Worm (Caenorhabditis elegans): ENCODE data around the gene D2096.7.
"Not testable (repeated sequence)": the region's sequence is repeated elsewhere in the genome, so short reads cannot be mapped to it uniquely, and the experiment has no call there.

D2096.7 gene

ce11 chrIV:8375381-8375780, 2.0 kb downstream of the D2096.7 start:
- TF ChIP-seq him-1 (tag; optimal IDR thresholded peaks at IDR 0.05) (peak; percentile 48), W03F9.2 (tag; optimal IDR thresholded peaks at IDR 0.05) (peak; percentile 70), dao-5 (tag; optimal IDR thresholded peaks at IDR 0.05) (no peak)

ce11 chrIV:8369135-8369534, 8.3 kb downstream of the D2096.7 start, which contains the start of gene D2096.6:
D2096.6 (minus strand) TSS chrIV:8369235.
- no peak for TF ChIP-seq dao-5 (tag; optimal IDR thresholded peaks at IDR 0.05)
- no peak for TF ChIP-seq him-1 (tag; optimal IDR thresholded peaks at IDR 0.05)
- no peak for TF ChIP-seq W03F9.2 (tag; optimal IDR thresholded peaks at IDR 0.05)

ce11 chrIV:8367887-8368286, 9.5 kb downstream of the D2096.7 start:
- TF ChIP-seq W03F9.2 (tag; optimal IDR thresholded peaks at IDR 0.05), result no peak
- no peak for TF ChIP-seq him-1 (tag; optimal IDR thresholded peaks at IDR 0.05)
- TF ChIP-seq dao-5 (tag; optimal IDR thresholded peaks at IDR 0.05), result no peak

- TF ChIP-seq dao-5 (tag; optimal IDR thresholded peaks at IDR 0.05) (no peak), him-1 (tag; optimal IDR thresholded peaks at IDR 0.05) (no peak), W03F9.2 (tag; optimal IDR thresholded peaks at IDR 0.05) (no peak)
Observed at ce11 chrIV:8366295-8366694, 11.1 kb downstream of the D2096.7 start, which contains the start of gene aagr-1. aagr-1 (plus strand) TSS chrIV:8366521.

ce11 chrIV:8363163-8363562, 14.3 kb downstream of the D2096.7 start, which contains the start of gene D2096.12:
D2096.12 (plus strand) TSS chrIV:8363463.
- TF ChIP-seq him-1 (tag; optimal IDR thresholded peaks at IDR 0.05), result no peak
- TF ChIP-seq W03F9.2 (tag; optimal IDR thresholded peaks at IDR 0.05), result no peak
- no peak for TF ChIP-seq dao-5 (tag; optimal IDR thresholded peaks at IDR 0.05)

ce11 chrIV:8360817-8361216, 16.6 kb downstream of the D2096.7 start, which contains the start of gene sqv-1:
sqv-1 (plus strand) TSS chrIV:8361117.
- no peak for TF ChIP-seq W03F9.2 (tag; optimal IDR thresholded peaks at IDR 0.05)
- TF ChIP-seq dao-5 (tag; optimal IDR thresholded peaks at IDR 0.05), result no peak
- no peak for TF ChIP-seq him-1 (tag; optimal IDR thresholded peaks at IDR 0.05)

ce11 chrIV:8359716-8360407, 17.6 kb downstream of the D2096.7 start, which contains the start of gene D2096.5:
D2096.5 (minus strand) TSS chrIV:8359766.
- no peak for TF ChIP-seq dao-5 (tag; optimal IDR thresholded peaks at IDR 0.05)
- TF ChIP-seq him-1 (tag; optimal IDR thresholded peaks at IDR 0.05), result no peak
- TF ChIP-seq W03F9.2 (tag; optimal IDR thresholded peaks at IDR 0.05), result no peak

ce11 chrIV:8358492-8358891, 18.9 kb downstream of the D2096.7 start, which contains the start of gene D2096.13:
D2096.13 (minus strand) TSS chrIV:8358592.
- no peak for TF ChIP-seq him-1 (tag; optimal IDR thresholded peaks at IDR 0.05)
- TF ChIP-seq W03F9.2 (tag; optimal IDR thresholded peaks at IDR 0.05), result no peak
- TF ChIP-seq dao-5 (tag; optimal IDR thresholded peaks at IDR 0.05), result no peak

- TF ChIP-seq W03F9.2 (tag; optimal IDR thresholded peaks at IDR 0.05) (no peak), him-1 (tag; optimal IDR thresholded peaks at IDR 0.05) (no peak), dao-5 (tag; optimal IDR thresholded peaks at IDR 0.05) (no peak)
Observed at ce11 chrIV:8357299-8357698, 20.1 kb downstream of the D2096.7 start.

- TF ChIP-seq W03F9.2 (tag; optimal IDR thresholded peaks at IDR 0.05) (no peak), him-1 (tag; optimal IDR thresholded peaks at IDR 0.05) (no peak), dao-5 (tag; optimal IDR thresholded peaks at IDR 0.05) (no peak)
Observed at ce11 chrIV:8355592-8355991, 21.8 kb downstream of the D2096.7 start, which contains the start of the genes F17E9.2 and col-116. F17E9.2 (plus strand) TSS chrIV:8355892. col-116 (plus strand) TSS chrIV:8355906.

- TF ChIP-seq him-1 (tag; optimal IDR thresholded peaks at IDR 0.05) (no peak), W03F9.2 (tag; optimal IDR thresholded peaks at IDR 0.05) (no peak), dao-5 (tag; optimal IDR thresholded peaks at IDR 0.05) (no peak)
Observed at ce11 chrIV:8354572-8354971, 22.9 kb downstream of the D2096.7 start, which contains the start of gene F17E9.3. F17E9.3 (plus strand) TSS chrIV:8354872.

- not testable (repeated sequence) for TF ChIP-seq him-1, W03F9.2, dao-5 (tag; optimal IDR thresholded peaks at IDR 0.05)
Observed at ce11 chrIV:8352036-8352435, 25.4 kb downstream of the D2096.7 start, which contains the start of gene F17E9.16. F17E9.16 (plus strand) TSS chrIV:8352336.

ce11 chrIV:8348073-8348472, 29.4 kb downstream of the D2096.7 start, which contains the start of gene F17E9.4:
F17E9.4 (plus strand) TSS chrIV:8348373.
- TF ChIP-seq him-1 (tag; optimal IDR thresholded peaks at IDR 0.05) (no peak), dao-5 (tag; optimal IDR thresholded peaks at IDR 0.05) (no peak), W03F9.2 (tag; optimal IDR thresholded peaks at IDR 0.05) (no peak)

ce11 chrIV:8347051-8347450, 30.4 kb downstream of the D2096.7 start, which contains the start of the genes F17E9.18 and F17E9.15:
F17E9.18 (minus strand) TSS chrIV:8347151.
F17E9.15 (plus strand) TSS chrIV:8347418.
- no peak for TF ChIP-seq W03F9.2 (tag; optimal IDR thresholded peaks at IDR 0.05)
- no peak for TF ChIP-seq dao-5 (tag; optimal IDR thresholded peaks at IDR 0.05)
- no peak for TF ChIP-seq him-1 (tag; optimal IDR thresholded peaks at IDR 0.05)
